Worm (Caenorhabditis elegans): Measurements from ENCODE around the gene Y32H12A.7.

Gene Y32H12A.7

DNA sequence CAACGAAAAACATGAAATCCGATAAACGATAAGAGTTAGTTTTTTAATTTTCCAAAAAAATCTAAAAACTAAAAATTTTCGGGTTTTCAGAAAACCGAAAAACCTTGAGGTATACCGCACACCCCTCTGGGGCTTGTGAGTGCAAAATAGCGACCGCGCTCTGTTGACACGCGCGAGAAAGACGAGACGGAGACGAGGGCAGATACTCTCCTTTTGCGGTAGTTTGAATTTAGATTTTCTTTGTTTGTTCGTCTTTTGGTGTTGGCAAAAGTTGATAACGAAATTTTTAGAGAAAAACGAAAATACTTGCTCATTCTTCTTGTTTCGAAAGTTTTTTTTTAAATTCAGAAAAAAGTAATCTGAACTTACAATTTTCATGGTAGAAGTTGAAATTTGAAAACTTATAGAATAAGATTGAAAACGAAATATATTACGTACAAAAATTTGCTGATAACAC, 20.4 kb upstream of the Y32H12A.7 start, which contains the start of the genes W03A5.2 and Y32H12A.8 (continued):
- no peak for TF ChIP-seq jun-1 (tag; optimal IDR thresholded peaks at IDR 0.05)
- no peak for TF ChIP-seq elt-2 (tag; optimal IDR thresholded peaks at IDR 0.05)
- no peak for TF ChIP-seq ceh-88 (GFP tag; IDR thresholded peaks at IDR 0.05)
- TF ChIP-seq unc-86 (tag; optimal IDR thresholded peaks at IDR 0.05): no peak
- no peak for TF ChIP-seq irx-1 (tag; optimal IDR thresholded peaks at IDR 0.05)
- TF ChIP-seq nhr-85 (tag): peak; percentile 41
- peak; percentile 28 for TF ChIP-seq rnt-1 (tag; optimal IDR thresholded peaks at IDR 0.05)
- TF ChIP-seq pqm-1 (tag; optimal IDR thresholded peaks at IDR 0.05): no peak
- no peak for TF ChIP-seq fkh-8 (tag; optimal IDR thresholded peaks at IDR 0.05)
- TF ChIP-seq skn-1 (tag; optimal IDR thresholded peaks at IDR 0.05): peak; percentile 28
- no peak for TF ChIP-seq nhr-11 (tag; optimal IDR thresholded peaks at IDR 0.05)
- no peak for TF ChIP-seq nhr-28 (tag; optimal IDR thresholded peaks at IDR 0.05)
- no peak for TF ChIP-seq lin-14 (GFP tag; optimal IDR thresholded peaks at IDR 0.05)
- no peak for TF ChIP-seq nhr-71 (tag; optimal IDR thresholded peaks at IDR 0.05)
- TF ChIP-seq hlh-17 (GFP tag; optimal IDR thresholded peaks at IDR 0.05; ENCODE audit: borderline replicate concordance): no peak
- no peak for TF ChIP-seq F16B12.6 (tag; optimal IDR thresholded peaks at IDR 0.05)
- TF ChIP-seq zag-1 (tag; optimal IDR thresholded peaks at IDR 0.05): no peak
- no peak for TF ChIP-seq grh-1 (GFP tag; IDR thresholded peaks at IDR 0.05)
- TF ChIP-seq sptf-1 (tag; optimal IDR thresholded peaks at IDR 0.05): no peak
- TF ChIP-seq dpl-1 (GFP tag; optimal IDR thresholded peaks at IDR 0.05): peak; percentile 76 to 88 (median 82)
- no peak for TF ChIP-seq snu-23 (GFP tag; optimal IDR thresholded peaks at IDR 0.05)
- no peak for TF ChIP-seq nhr-20 (tag; optimal IDR thresholded peaks at IDR 0.05)
- no peak for TF ChIP-seq zip-4 (GFP tag; optimal IDR thresholded peaks at IDR 0.05)
- no peak for TF ChIP-seq unc-98 (GFP tag; IDR thresholded peaks at IDR 0.05)
- no peak for TF ChIP-seq tlp-1 (tag; optimal IDR thresholded peaks at IDR 0.05)
- TF ChIP-seq pag-3 (tag; optimal IDR thresholded peaks at IDR 0.05; ENCODE audit: borderline replicate concordance, insufficient read depth): no peak
- no peak for TF ChIP-seq tbx-2 (tag; optimal IDR thresholded peaks at IDR 0.05)
- TF ChIP-seq sox-4 (tag; optimal IDR thresholded peaks at IDR 0.05): no peak
- TF ChIP-seq snpc-4 (tag; optimal IDR thresholded peaks at IDR 0.05): no peak
- no peak for TF ChIP-seq egl-27 (tag; optimal IDR thresholded peaks at IDR 0.05)
- TF ChIP-seq nhr-84 (tag; optimal IDR thresholded peaks at IDR 0.05): no peak

- TF ChIP-seq mab-9 (GFP tag; IDR thresholded peaks at IDR 0.05) (no peak), snu-23 (GFP tag; optimal IDR thresholded peaks at IDR 0.05) (no peak), nhr-76 (tag; optimal IDR thresholded peaks at IDR 0.05) (no peak), dpl-1 (GFP tag; optimal IDR thresholded peaks at IDR 0.05) (no peak), ama-1 (optimal IDR thresholded peaks at IDR 0.05) (no peak), lin-14 (GFP tag; optimal IDR thresholded peaks at IDR 0.05) (no peak)
Measured at ce11 chrIII:5404998-5405397, 19.8 kb upstream of the Y32H12A.7 start.

- no peak for TF ChIP-seq efl-1 (optimal IDR thresholded peaks at IDR 0.05)
- TF ChIP-seq efl-1 (GFP tag; optimal IDR thresholded peaks at IDR 0.05 in 1 of 2): peak in 1 of 2 experiments; percentile 1
- TF ChIP-seq lin-35 (GFP tag; optimal IDR thresholded peaks at IDR 0.05): no peak
Measured at ce11 chrIII:5402419-5402818, 17.2 kb upstream of the Y32H12A.7 start.

DNA sequence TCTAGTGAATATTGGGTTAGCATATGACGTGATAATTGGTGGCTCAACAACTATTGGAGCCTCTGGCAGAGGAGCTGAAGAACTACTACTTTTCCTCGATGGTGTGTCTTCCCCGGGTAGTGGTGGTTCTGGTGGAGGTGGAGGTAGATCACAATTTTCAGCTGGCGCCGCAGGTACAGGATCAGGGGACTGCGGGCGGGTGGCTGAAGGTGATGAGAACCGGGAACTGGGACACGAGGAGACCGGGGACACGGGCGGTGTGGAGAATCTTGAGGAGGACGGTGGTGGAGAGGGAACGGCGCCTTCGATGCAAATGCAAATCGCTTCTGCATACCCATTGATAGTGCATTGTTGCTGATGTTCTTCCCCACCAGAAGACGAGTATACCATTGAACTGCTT, 10.5 kb upstream of the Y32H12A.7 start:
- TF ChIP-seq lin-13 (GFP tag; optimal IDR thresholded peaks at IDR 0.05): no peak
- TF ChIP-seq efl-1 (optimal IDR thresholded peaks at IDR 0.05): no peak
- peak in 1 of 2 experiments; percentile 62 for TF ChIP-seq efl-1 (GFP tag; optimal IDR thresholded peaks at IDR 0.05 in 1 of 2)
- no peak for TF ChIP-seq nhr-28 (tag; optimal IDR thresholded peaks at IDR 0.05)
- TF ChIP-seq jun-1 (tag; optimal IDR thresholded peaks at IDR 0.05): no peak
- TF ChIP-seq unc-62 (GFP tag; optimal IDR thresholded peaks at IDR 0.05): no peak
- no peak for TF ChIP-seq sup-37 (GFP tag; optimal IDR thresholded peaks at IDR 0.05)
- no peak for TF ChIP-seq fkh-8 (tag; optimal IDR thresholded peaks at IDR 0.05)
